Fruit fly (Drosophila melanogaster): ENCODE measurements around the gene Rsod.

DNA sequence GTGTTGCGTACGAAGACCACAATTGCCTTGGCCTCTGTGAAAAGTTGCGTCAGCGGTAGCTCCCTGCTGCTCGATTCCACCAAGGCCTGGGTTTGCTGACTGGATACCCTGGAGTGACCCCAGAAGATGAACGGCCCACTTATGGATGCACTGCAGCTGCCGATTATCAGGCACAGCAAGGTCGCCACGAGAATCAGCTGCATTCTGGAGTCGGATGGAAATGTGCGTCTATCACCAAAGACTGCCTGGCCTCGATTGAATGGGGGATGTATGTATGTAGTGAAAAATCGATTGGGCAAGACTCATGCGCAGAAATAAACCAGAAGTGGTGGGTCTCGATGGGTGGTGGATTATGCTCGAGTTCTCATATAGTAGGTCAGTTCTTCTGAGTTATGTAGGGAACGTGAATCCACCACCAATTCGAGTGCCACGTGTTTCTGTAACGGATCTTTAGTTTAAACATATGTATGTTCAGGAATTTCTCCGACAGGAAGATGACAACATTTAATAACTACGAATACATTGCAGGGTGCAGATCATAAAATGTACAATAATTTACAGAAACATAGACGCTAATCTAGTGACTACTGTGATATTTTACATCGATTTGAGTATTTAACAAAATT, 4.7 kb downstream of the Rsod start, which contains the start of gene VhaAC45RP:
- no peak for TF ChIP-seq CG8478 (optimal IDR thresholded peaks at IDR 0.05)
- TF ChIP-seq CTCF (optimal IDR thresholded peaks at IDR 0.05): no peak

Data from S2 (cell line).